Worm (Caenorhabditis elegans): ENCODE measurements around the gene nhr-99.

- TF ChIP-seq dao-5 (tag; optimal IDR thresholded peaks at IDR 0.05) (no peak), him-1 (tag; optimal IDR thresholded peaks at IDR 0.05) (no peak)
Observed at ce11 chrV:453569-453968, 21.0 kb upstream of the nhr-99 start, which contains the start of gene nhr-98.
